Worm (Caenorhabditis elegans): ENCODE measurements around the gene cdk-4.
A peak's percentile ranks its signal among the peaks of the same experiment; 100 is the strongest.

The cdk-4 gene

DNA sequence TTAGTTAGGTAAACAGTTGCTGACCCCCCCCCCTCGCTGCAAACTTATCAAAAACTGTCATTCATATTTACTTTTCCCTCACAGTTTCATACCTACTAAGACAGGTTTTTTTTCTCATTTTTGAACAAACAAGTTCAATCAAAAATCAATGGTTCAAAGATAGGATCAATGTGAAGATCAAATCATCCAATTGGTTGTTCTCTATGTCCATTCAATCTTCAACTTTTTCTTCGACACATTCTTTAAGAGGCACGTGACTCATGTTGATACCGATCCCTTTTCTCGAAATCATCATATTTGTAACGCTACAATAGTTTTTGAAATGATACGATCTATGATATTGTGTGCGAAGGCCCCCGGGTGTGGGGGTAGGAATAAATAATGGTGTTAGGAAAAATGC, 21.0 kb upstream of the cdk-4 start:
- TF ChIP-seq sma-3 (GFP tag; optimal IDR thresholded peaks at IDR 0.05), result peak; percentile 69
- TF ChIP-seq nhr-129 (tag; optimal IDR thresholded peaks at IDR 0.05), result peak; percentile 54
- peak; percentile 20 to 49 for TF ChIP-seq mdl-1 (tag; optimal IDR thresholded peaks at IDR 0.05)
- TF ChIP-seq sma-9 (GFP tag; optimal IDR thresholded peaks at IDR 0.05), result peak; percentile 97
- no peak for TF ChIP-seq sma-9 (tag; optimal IDR thresholded peaks at IDR 0.05)
- peak; percentile 28 for TF ChIP-seq ceh-16 (tag; optimal IDR thresholded peaks at IDR 0.05)
- TF ChIP-seq R02D3.7 (tag; optimal IDR thresholded peaks at IDR 0.05), result no peak
- peak; percentile 30 for TF ChIP-seq F13H6.1 (tag; optimal IDR thresholded peaks at IDR 0.05)
- no peak for TF ChIP-seq C34F6.9 (tag; optimal IDR thresholded peaks at IDR 0.05)
- TF ChIP-seq egl-27 (tag; optimal IDR thresholded peaks at IDR 0.05), result no peak
- peak; percentile 22 for TF ChIP-seq fos-1 (tag; optimal IDR thresholded peaks at IDR 0.05)
- TF ChIP-seq nhr-237 (tag; optimal IDR thresholded peaks at IDR 0.05), result no peak
- peak; percentile 76 for TF ChIP-seq blmp-1 (tag; optimal IDR thresholded peaks at IDR 0.05; ENCODE audit: insufficient read depth)
- TF ChIP-seq zag-1 (tag; optimal IDR thresholded peaks at IDR 0.05), result no peak
- peak; percentile 15 for TF ChIP-seq lin-13 (GFP tag; optimal IDR thresholded peaks at IDR 0.05)
- no peak for TF ChIP-seq nhr-10 (tag; optimal IDR thresholded peaks at IDR 0.05)
- TF ChIP-seq gmeb-1 (tag; optimal IDR thresholded peaks at IDR 0.05), result peak; percentile 37
- TF ChIP-seq sem-4 (tag; optimal IDR thresholded peaks at IDR 0.05), result no peak
- TF ChIP-seq nhr-6 (tag; optimal IDR thresholded peaks at IDR 0.05), result peak; percentile 71
- TF ChIP-seq lin-39 (tag; optimal IDR thresholded peaks at IDR 0.05), result no peak
- TF ChIP-seq ama-1 (optimal IDR thresholded peaks at IDR 0.05), result no peak
- TF ChIP-seq ztf-4 (tag; optimal IDR thresholded peaks at IDR 0.05), result peak; percentile 10
- no peak for TF ChIP-seq nhr-11 (tag; optimal IDR thresholded peaks at IDR 0.05)
- no peak for TF ChIP-seq Y55F3AM.14 (GFP tag; optimal IDR thresholded peaks at IDR 0.05)
- peak; percentile 79 for TF ChIP-seq crh-2 (tag; optimal IDR thresholded peaks at IDR 0.05)
- no peak for TF ChIP-seq alr-1 (tag; optimal IDR thresholded peaks at IDR 0.05)
- TF ChIP-seq elt-1 (tag; optimal IDR thresholded peaks at IDR 0.05), result peak; percentile 19
- no peak for TF ChIP-seq ceh-82 (tag; optimal IDR thresholded peaks at IDR 0.05)
- no peak for TF ChIP-seq snpc-4 (tag; optimal IDR thresholded peaks at IDR 0.05)
- TF ChIP-seq lsy-2 (tag; optimal IDR thresholded peaks at IDR 0.05), result peak in 1 of 2 experiments; percentile 23
- TF ChIP-seq nhr-25 (tag; optimal IDR thresholded peaks at IDR 0.05), result peak; percentile 90
- peak; percentile 72 for TF ChIP-seq nhr-21 (tag; optimal IDR thresholded peaks at IDR 0.05)

- no peak for TF ChIP-seq crh-2 (tag; optimal IDR thresholded peaks at IDR 0.05)
Measured at ce11 chrX:13536759-13537158, 18.0 kb upstream of the cdk-4 start, which contains the start of gene R01E6.5. Gene R01E6.5, plus strand, starts transcription at chrX:13537059.

- TF ChIP-seq crh-2 (tag; optimal IDR thresholded peaks at IDR 0.05) (no peak), lsy-2 (tag; optimal IDR thresholded peaks at IDR 0.05) (no peak), unc-55 (GFP tag; optimal IDR thresholded peaks at IDR 0.05) (peak; percentile 17), sma-9 (GFP tag; optimal IDR thresholded peaks at IDR 0.05) (peak; percentile 2), sma-9 (tag; optimal IDR thresholded peaks at IDR 0.05) (no peak), nhr-77 (tag; optimal IDR thresholded peaks at IDR 0.05) (no peak), nhr-21 (tag; optimal IDR thresholded peaks at IDR 0.05) (no peak), blmp-1 (tag; optimal IDR thresholded peaks at IDR 0.05; ENCODE audit: insufficient read depth) (no peak), zag-1 (tag; optimal IDR thresholded peaks at IDR 0.05) (no peak), mdl-1 (tag; optimal IDR thresholded peaks at IDR 0.05) (no peak)
Measured at ce11 chrX:13532424-13533309, 14.0 kb upstream of the cdk-4 start, which contains the start of gene acr-12. Gene acr-12, plus strand, starts transcription at chrX:13532853.

DNA sequence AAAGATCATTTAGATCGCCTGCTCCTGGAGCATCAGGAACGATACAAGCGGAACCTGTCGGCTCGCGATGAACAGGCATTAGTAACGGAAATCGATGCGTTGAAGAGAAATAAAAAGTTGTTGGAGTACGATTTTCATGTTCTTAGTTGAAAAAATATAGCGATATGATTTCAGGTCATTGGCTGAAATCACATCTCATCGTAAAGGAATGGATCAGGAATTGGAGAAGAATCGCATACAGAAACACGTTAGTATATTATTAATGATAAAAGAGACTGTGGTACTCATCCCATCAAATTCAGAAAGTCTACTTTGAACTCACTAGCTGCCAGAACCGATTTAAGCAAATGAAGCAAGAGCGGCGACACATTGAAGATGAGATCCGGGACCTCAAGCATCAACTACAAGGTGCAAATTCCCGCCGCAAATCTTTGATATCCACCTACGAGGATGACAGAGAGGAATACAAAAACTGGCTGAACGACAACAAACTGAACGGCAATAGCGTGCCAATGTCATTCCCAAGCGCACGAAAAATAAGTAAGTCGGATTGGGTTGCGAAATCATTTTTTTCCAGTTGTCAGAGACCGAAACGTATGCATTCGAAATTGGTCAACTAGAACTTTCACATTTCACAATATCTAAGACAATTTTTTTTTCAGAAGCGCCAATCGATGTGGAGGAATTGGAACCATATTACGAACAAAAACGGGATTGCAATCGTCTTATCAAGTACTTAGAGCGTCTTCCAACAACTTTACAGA, 11.5 kb upstream of the cdk-4 start:
- TF ChIP-seq F13H6.1 (tag; optimal IDR thresholded peaks at IDR 0.05) (no peak), sma-3 (GFP tag; optimal IDR thresholded peaks at IDR 0.05) (no peak), dmd-4 (tag; optimal IDR thresholded peaks at IDR 0.05) (no peak), ceh-82 (tag; optimal IDR thresholded peaks at IDR 0.05) (no peak), nhr-23 (tag; optimal IDR thresholded peaks at IDR 0.05) (no peak), unc-55 (GFP tag; optimal IDR thresholded peaks at IDR 0.05) (no peak), lin-11 (tag; optimal IDR thresholded peaks at IDR 0.05) (no peak), elt-3 (tag; optimal IDR thresholded peaks at IDR 0.05) (no peak), mbf-1 (tag; optimal IDR thresholded peaks at IDR 0.05) (no peak), blmp-1 (tag; optimal IDR thresholded peaks at IDR 0.05; ENCODE audit: insufficient read depth) (no peak), nhr-10 (tag; optimal IDR thresholded peaks at IDR 0.05) (no peak), lsy-2 (tag; optimal IDR thresholded peaks at IDR 0.05) (no peak), ceh-16 (tag; optimal IDR thresholded peaks at IDR 0.05) (no peak)

Measured in whole organism, L2 larva.